Worm (Caenorhabditis elegans) whole organism, late embryonic: Measurements from ENCODE around the gene F07C3.16.

Experiments used
- C08G9.2 ChIP-seq: sonication (generic microtip); optimal IDR thresholded peaks from 2 replicates; lab custom pipeline; 2016; ENCODE audit warnings: mild to moderate bottlenecking, missing genetic modification characterization, moderate library complexity, missing compliant biosample characterization
- C38D4.7 ChIP-seq: fragments of 200-800 bp; sonication (Bioruptor generic); optimal IDR thresholded peaks from 2 replicates; lab custom pipeline; 2018; ENCODE audit warnings: mild to moderate bottlenecking, missing genetic modification characterization, moderate library complexity, missing compliant biosample characterization
- K02D7.2 ChIP-seq: sonication (generic microtip); optimal IDR thresholded peaks from 2 replicates; lab custom pipeline; 2017; ENCODE audit warnings: mild to moderate bottlenecking, missing genetic modification characterization, missing compliant biosample characterization
- Y22D7AL.16 ChIP-seq: sonication (generic microtip); optimal IDR thresholded peaks from 2 replicates; lab custom pipeline; 2016; ENCODE audit warnings: missing genetic modification characterization, missing compliant biosample characterization
- ama-1 ChIP-seq: fragments of 150-350 bp; optimal IDR thresholded peaks from 2 replicates; lab custom pipeline; 2014
- ceh-14 ChIP-seq: sonication (generic microtip); optimal IDR thresholded peaks from 2 replicates; lab custom pipeline; 2016; ENCODE audit warnings: missing genotype, missing genetic modification characterization, missing compliant biosample characterization
- ceh-18 ChIP-seq: sonication (generic microtip); optimal IDR thresholded peaks from 2 replicates; lab custom pipeline; 2016; ENCODE audit warnings: missing genetic modification characterization, missing compliant biosample characterization
- ceh-19 ChIP-seq: fragments of 200-800 bp; sonication (Bioruptor generic); optimal IDR thresholded peaks from 2 replicates; lab custom pipeline; 2018; ENCODE audit warnings: mild to moderate bottlenecking, missing genetic modification characterization, missing compliant biosample characterization
- ceh-2 ChIP-seq: sonication (generic microtip); optimal IDR thresholded peaks from 2 replicates; lab custom pipeline; 2016; ENCODE audit warnings: missing genotype, missing genetic modification characterization, missing compliant biosample characterization
- ceh-22 ChIP-seq: sonication (generic microtip); optimal IDR thresholded peaks from 2 replicates; lab custom pipeline; 2017; ENCODE audit warnings: missing biosample characterization, missing genetic modification characterization
- ceh-24 ChIP-seq: sonication (generic microtip); optimal IDR thresholded peaks from 2 replicates; lab custom pipeline; 2016; ENCODE audit warnings: mild to moderate bottlenecking, missing genetic modification characterization, missing compliant biosample characterization
- ceh-30 ChIP-seq: fragments of 150-350 bp; optimal IDR thresholded peaks from 2 replicates; lab custom pipeline; 2014; ENCODE audit warnings: missing biosample characterization, missing genetic modification characterization
- ceh-31 ChIP-seq: sonication (generic microtip); optimal IDR thresholded peaks from 2 replicates; lab custom pipeline; 2016; ENCODE audit warnings: missing genetic modification characterization, missing compliant biosample characterization
- ceh-45 ChIP-seq: fragments of 200-800 bp; sonication (Bioruptor generic); IDR thresholded peaks from 2 replicates; pipeline ENCODE4 v1.3.6; 2022; ENCODE audit warnings: missing genetic modification reagents, missing genetic modification characterization, missing compliant biosample characterization
- ceh-48 ChIP-seq: sonication (generic microtip); optimal IDR thresholded peaks from 2 replicates; lab custom pipeline; 2016; ENCODE audit warnings: missing genetic modification characterization, inconsistent platforms, missing compliant biosample characterization
- ceh-6 ChIP-seq: fragments of 200-800 bp; sonication (Bioruptor generic); optimal IDR thresholded peaks from 2 replicates; lab custom pipeline; 2018; ENCODE audit warnings: mild to moderate bottlenecking, missing genetic modification characterization, missing compliant biosample characterization
- che-1 ChIP-seq: sonication (generic microtip); optimal IDR thresholded peaks from 2 replicates; lab custom pipeline; 2016; ENCODE audit warnings: mild to moderate bottlenecking, missing genetic modification characterization, missing compliant biosample characterization
- dmd-4 ChIP-seq: sonication (generic microtip); optimal IDR thresholded peaks from 2 replicates; lab custom pipeline; 2016; ENCODE audit warnings: borderline replicate concordance, missing genetic modification characterization, missing compliant biosample characterization
- dve-1 ChIP-seq: sonication (generic microtip); optimal IDR thresholded peaks from 2 replicates; lab custom pipeline; 2017; ENCODE audit warnings: antibody characterized with exemption, mild to moderate bottlenecking, missing genetic modification characterization, missing compliant biosample characterization
- elt-2 ChIP-seq: sonication (generic microtip); optimal IDR thresholded peaks from 2 replicates; lab custom pipeline; 2016; ENCODE audit warnings: missing genetic modification reagents, missing genetic modification characterization, missing compliant biosample characterization
- fkh-10 ChIP-seq: fragments of 150-350 bp; optimal IDR thresholded peaks from 2 replicates; lab custom pipeline; 2014; ENCODE audit warnings: missing biosample characterization, missing genetic modification reagents, missing genetic modification characterization
- fkh-6 ChIP-seq: sonication (generic microtip); optimal IDR thresholded peaks from 2 replicates; lab custom pipeline; 2016; ENCODE audit warnings: missing genetic modification characterization, missing compliant biosample characterization
- hlh-13 ChIP-seq: fragments of 200-800 bp; sonication (Bioruptor generic); optimal IDR thresholded peaks from 2 replicates; lab custom pipeline; 2018; ENCODE audit warnings: mild to moderate bottlenecking, missing genetic modification characterization, missing compliant biosample characterization
- hlh-6 ChIP-seq: sonication (generic microtip); optimal IDR thresholded peaks from 2 replicates; lab custom pipeline; 2016; ENCODE audit warnings: missing genotype, missing genetic modification characterization, missing compliant biosample characterization
- hlh-8 ChIP-seq: sonication (generic microtip); optimal IDR thresholded peaks from 2 replicates; lab custom pipeline; 2016; ENCODE audit warnings: missing genotype, missing genetic modification characterization, missing compliant biosample characterization
- madf-2 ChIP-seq: sonication (generic microtip); optimal IDR thresholded peaks from 2 replicates; lab custom pipeline; 2017; ENCODE audit warnings: missing genetic modification characterization, missing compliant biosample characterization
- nfya-1 ChIP-seq: sonication (generic microtip); optimal IDR thresholded peaks from 2 replicates; lab custom pipeline; 2017; ENCODE audit warnings: missing genetic modification characterization, mild to moderate bottlenecking, missing compliant biosample characterization, antibody characterized with exemption, moderate library complexity
- nhr-11 ChIP-seq: fragments of 150-350 bp; optimal IDR thresholded peaks from 2 replicates; lab custom pipeline; 2014; ENCODE audit warnings: missing biosample characterization, missing genetic modification characterization
- nhr-232 ChIP-seq: sonication (generic microtip); optimal IDR thresholded peaks from 2 replicates; lab custom pipeline; 2016; ENCODE audit warnings: missing genetic modification characterization, missing compliant biosample characterization
- pag-3 ChIP-seq: sonication (generic microtip); optimal IDR thresholded peaks from 2 replicates; lab custom pipeline; 2016; ENCODE audit warnings: missing compliant biosample characterization, missing genetic modification characterization, borderline replicate concordance
- pax-1 ChIP-seq: fragments of 150-350 bp; optimal IDR thresholded peaks from 2 replicates; lab custom pipeline; 2014; ENCODE audit warnings: missing biosample characterization, missing genetic modification characterization
- pqm-1 ChIP-seq: sonication (generic microtip); optimal IDR thresholded peaks from 2 replicates; lab custom pipeline; 2016; ENCODE audit warnings: missing genetic modification characterization, missing compliant biosample characterization
- pros-1 ChIP-seq: fragments of 150-350 bp; optimal IDR thresholded peaks from 2 replicates; lab custom pipeline; 2014; ENCODE audit warnings: missing biosample characterization, missing genetic modification reagents, missing genetic modification characterization
- ref-2 ChIP-seq: sonication (generic microtip); optimal IDR thresholded peaks from 2 replicates; lab custom pipeline; 2016; ENCODE audit warnings: missing genetic modification characterization, missing compliant biosample characterization
- syd-9 ChIP-seq: sonication (generic microtip); optimal IDR thresholded peaks from 2 replicates; lab custom pipeline; 2016; ENCODE audit warnings: mild to moderate bottlenecking, missing genetic modification characterization, moderate library complexity, missing compliant biosample characterization
- tbx-2 ChIP-seq: sonication (generic microtip); optimal IDR thresholded peaks from 2 replicates; lab custom pipeline; 2016; ENCODE audit warnings: missing genetic modification characterization, missing compliant biosample characterization
- ttx-3 ChIP-seq: sonication (generic microtip); optimal IDR thresholded peaks from 2 replicates; lab custom pipeline; 2016; ENCODE audit warnings: missing genetic modification reagents, missing genetic modification characterization, missing compliant biosample characterization
- unc-3 ChIP-seq, 2 experiments: fragments of 200-800 bp in 1 of 2; sonication (Bioruptor generic) in 1 of 2; sonication (generic microtip) in 1 of 2; conservative IDR thresholded peaks in 1 of 2; optimal IDR thresholded peaks in 1 of 2; 2 replicates each; pipeline versions ENCODE4 v1.3.6 to Lab custom; 2016 to 2022; ENCODE audit warnings: missing compliant biosample characterization in 2 of 2, missing genetic modification characterization in 2 of 2, missing genetic modification reagents in 1 of 2
- unc-55 ChIP-seq: sonication (generic microtip); optimal IDR thresholded peaks from 2 replicates; lab custom pipeline; 2017; ENCODE audit warnings: missing biosample characterization, missing genetic modification reagents, missing genetic modification characterization
- unc-86 ChIP-seq: sonication (generic microtip); optimal IDR thresholded peaks from 2 replicates; lab custom pipeline; 2016; ENCODE audit warnings: missing genetic modification characterization, missing compliant biosample characterization
- ztf-16 ChIP-seq: sonication (generic microtip); optimal IDR thresholded peaks from 2 replicates; lab custom pipeline; 2017; ENCODE audit warnings: missing genetic modification characterization, missing compliant biosample characterization

The F07C3.16 gene

DNA sequence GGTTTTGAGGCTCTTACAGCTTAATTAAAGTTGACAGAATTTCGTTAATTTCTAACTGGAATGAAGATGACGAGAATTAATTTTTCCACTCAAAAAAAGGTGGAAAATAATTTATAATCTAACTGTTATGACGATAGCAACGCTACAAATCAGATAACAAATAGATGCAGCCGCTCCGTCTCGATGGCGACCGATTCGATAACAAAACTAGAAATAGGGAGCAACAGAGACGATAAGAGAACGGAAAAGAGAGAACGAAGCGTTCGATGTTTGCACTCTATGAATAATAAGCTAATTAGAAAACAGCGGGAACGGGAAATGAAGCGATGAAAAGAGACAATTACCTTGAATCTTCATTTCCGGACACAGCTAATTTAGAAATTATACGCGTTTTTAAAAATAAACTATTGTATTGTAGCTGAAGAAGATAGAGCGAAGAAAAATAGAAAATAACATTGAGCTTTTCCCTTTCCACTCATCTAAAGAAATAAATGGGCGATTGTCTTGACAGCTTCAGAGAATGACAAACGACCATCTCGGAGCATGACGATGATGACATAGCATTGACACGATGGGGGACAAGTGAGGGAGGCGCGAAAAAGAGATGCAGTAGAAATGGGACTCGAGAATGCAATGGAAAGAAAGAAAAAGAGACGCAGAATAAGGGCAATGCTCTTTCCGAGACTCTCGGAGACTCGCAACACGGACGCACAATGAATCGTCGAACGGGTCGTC lies 38.5 kb downstream of the F07C3.16 start:
- peak; percentile 57 for TF ChIP-seq elt-2 (tag; lab: Kevin White, UChicago)
- peak; percentile 35 for TF ChIP-seq tbx-2 (tag; lab: Kevin White, UChicago)
- TF ChIP-seq ceh-45, result no peak
- peak; percentile 23 for TF ChIP-seq ceh-14 (tag; lab: Kevin White, UChicago)
- peak; percentile 46 for TF ChIP-seq ceh-31 (tag; lab: Kevin White, UChicago)
- TF ChIP-seq ceh-6 (GFP tag; lab: Kevin White, UChicago), result no peak
- TF ChIP-seq unc-55 (GFP tag; lab: Kevin White, UChicago), result peak; percentile 88
- TF ChIP-seq ama-1 (lab: Kevin White, UChicago), result no peak
- TF ChIP-seq syd-9 (tag; lab: Kevin White, UChicago), result peak; percentile 45
- TF ChIP-seq ceh-18, result peak; percentile 19
- TF ChIP-seq nfya-1 (tag; lab: Kevin White, UChicago), result peak; percentile 31
- peak; percentile 33 for TF ChIP-seq pag-3

DNA sequence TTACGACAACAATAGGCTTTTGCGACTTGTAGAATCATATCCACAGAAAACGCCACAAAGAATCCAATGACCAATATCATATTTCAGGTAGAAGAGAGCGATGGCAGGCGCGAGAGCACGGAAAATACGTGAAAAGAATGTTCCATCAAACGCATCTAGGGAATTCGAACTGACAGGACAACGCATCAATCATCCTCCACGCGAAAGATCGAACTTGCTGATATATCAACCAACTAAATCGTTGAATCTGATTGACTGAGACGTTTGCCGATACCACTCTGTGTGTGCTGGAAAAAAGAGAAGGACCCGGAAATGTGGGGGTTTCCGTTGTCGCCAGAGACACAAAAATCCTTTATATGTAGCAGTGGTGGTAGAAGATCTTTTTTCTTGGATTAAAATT lies 39.2 kb downstream of the F07C3.16 start:
- TF ChIP-seq unc-3 (GFP tag; conservative IDR thresholded peaks at IDR 0.05; lab: Robert Waterston, UW) (no peak), unc-3 (tag; optimal IDR thresholded peaks at IDR 0.05; lab: Kevin White, UChicago) (no peak), pax-1 (tag; lab: Kevin White, UChicago) (no peak), pqm-1 (tag; lab: Kevin White, UChicago) (no peak), unc-55 (GFP tag; lab: Kevin White, UChicago) (peak; percentile 39), fkh-6 (tag; lab: Kevin White, UChicago) (no peak), ttx-3 (no peak)
- TF ChIP-seq, all 69 proteins: peak for 1

DNA sequence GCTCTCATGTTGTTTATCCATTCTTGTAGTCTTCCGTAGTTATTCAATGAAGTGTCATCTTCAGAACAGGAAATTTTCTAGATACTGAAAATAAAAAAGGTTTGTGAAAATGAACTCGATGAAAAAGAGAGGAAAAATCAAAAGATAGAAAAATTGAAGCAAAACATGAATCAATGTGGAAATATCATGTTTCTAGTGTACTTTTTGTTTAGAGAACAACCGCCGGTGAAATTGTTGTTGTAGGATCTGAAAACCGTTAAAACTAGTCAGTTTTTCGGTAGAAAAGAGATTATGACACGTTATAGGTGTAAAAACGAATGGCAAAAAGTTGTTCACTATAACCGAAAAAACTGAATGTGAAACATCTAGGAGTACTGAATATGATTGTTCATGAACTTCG lies 40.2 kb downstream of the F07C3.16 start, which contains the start of gene pacs-1:
Gene pacs-1 (minus strand): TSS at position 101 of the 400 bp plus-strand sequence.
- no peak for TF ChIP-seq hlh-8 (tag; lab: Kevin White, UChicago)
- TF ChIP-seq C38D4.7 (GFP tag; lab: Kevin White, UChicago), result no peak
- TF ChIP-seq fkh-10 (GFP tag; lab: Kevin White, UChicago), result no peak

DNA sequence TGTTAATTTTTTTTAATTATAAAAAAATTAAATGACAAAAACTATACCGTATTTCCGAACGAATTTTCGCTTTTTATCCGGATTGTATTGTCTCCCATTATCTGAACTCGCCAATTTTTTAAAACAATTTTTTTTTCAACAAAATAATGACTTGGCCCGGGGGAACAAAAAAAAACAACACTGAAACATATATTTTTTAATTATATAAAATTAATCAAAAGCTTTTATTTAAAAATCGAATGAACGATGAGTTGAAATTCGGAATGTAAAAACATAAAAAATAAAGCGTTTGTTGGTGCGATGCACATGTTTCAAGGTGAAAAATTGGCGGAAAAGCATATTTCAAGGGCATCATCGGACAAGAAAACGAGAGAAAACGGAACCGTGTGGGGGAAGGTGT lies 43.8 kb downstream of the F07C3.16 start, which contains the start of gene mdt-27:
Gene mdt-27 (minus strand): TSS at position 101 of the 400 bp plus-strand sequence.
- no peak for TF ChIP-seq fkh-6 (tag; lab: Kevin White, UChicago)
- TF ChIP-seq madf-2 (tag; lab: Kevin White, UChicago), result no peak
- TF ChIP-seq pros-1 (tag; lab: Kevin White, UChicago), result no peak
- no peak for TF ChIP-seq unc-86
- TF ChIP-seq ref-2, result no peak
- no peak for TF ChIP-seq ceh-6 (GFP tag; lab: Kevin White, UChicago)
- TF ChIP-seq ttx-3, result no peak
- no peak for TF ChIP-seq C38D4.7 (GFP tag; lab: Kevin White, UChicago)
- no peak for TF ChIP-seq ceh-22 (tag; lab: Kevin White, UChicago)
- TF ChIP-seq ceh-2 (tag; lab: Kevin White, UChicago), result no peak
- TF ChIP-seq dmd-4, result no peak
- no peak for TF ChIP-seq ceh-19 (GFP tag; lab: Kevin White, UChicago)
- no peak for TF ChIP-seq ama-1 (lab: Kevin White, UChicago)
- no peak for TF ChIP-seq ztf-16
- TF ChIP-seq ceh-45, result no peak
- no peak for TF ChIP-seq hlh-8 (tag; lab: Kevin White, UChicago)
- no peak for TF ChIP-seq ceh-30

DNA sequence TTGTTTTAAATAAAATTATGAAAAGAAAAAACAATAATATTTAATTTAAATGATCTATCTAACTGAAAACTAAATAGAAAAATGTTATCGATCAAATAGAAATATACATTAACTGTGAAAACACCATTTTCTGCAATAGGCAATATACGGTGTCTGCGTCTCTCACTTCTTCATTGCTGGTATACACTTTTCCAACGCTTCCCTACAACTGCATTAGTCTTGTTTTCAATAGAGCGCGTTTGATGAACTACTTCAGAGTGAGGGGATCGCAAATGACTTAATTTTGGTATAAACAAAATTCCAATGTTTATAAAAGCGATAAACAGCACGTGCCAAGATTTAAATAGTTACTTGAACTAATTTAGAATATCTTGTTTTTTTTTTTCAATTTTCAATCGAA lies 44.9 kb downstream of the F07C3.16 start:
- TF ChIP-seq ama-1 (lab: Kevin White, UChicago) (no peak), unc-3 (GFP tag; conservative IDR thresholded peaks at IDR 0.05; lab: Robert Waterston, UW) (no peak), unc-3 (tag; optimal IDR thresholded peaks at IDR 0.05; lab: Kevin White, UChicago) (no peak), hlh-6 (tag; lab: Kevin White, UChicago) (no peak), Y22D7AL.16 (tag; lab: Kevin White, UChicago) (no peak), che-1 (tag; lab: Kevin White, UChicago) (no peak), nhr-11 (tag; lab: Kevin White, UChicago) (no peak), dve-1 (tag; lab: Kevin White, UChicago) (peak; percentile 10), K02D7.2 (tag; lab: Kevin White, UChicago) (no peak), ceh-48 (no peak), unc-55 (GFP tag; lab: Kevin White, UChicago) (peak; percentile 43), ceh-6 (GFP tag; lab: Kevin White, UChicago) (no peak), pros-1 (tag; lab: Kevin White, UChicago) (no peak), nhr-232 (no peak), tbx-2 (tag; lab: Kevin White, UChicago) (peak; percentile 22), hlh-13 (no peak), ceh-31 (tag; lab: Kevin White, UChicago) (peak; percentile 52), ceh-18 (peak; percentile 17), ttx-3 (no peak), elt-2 (tag; lab: Kevin White, UChicago) (no peak), ceh-22 (tag; lab: Kevin White, UChicago) (no peak), nfya-1 (tag; lab: Kevin White, UChicago) (peak; percentile 70), pag-3 (no peak), ceh-24 (tag; lab: Kevin White, UChicago) (no peak), C08G9.2 (tag; lab: Kevin White, UChicago) (no peak)
